Fruit fly (Drosophila melanogaster) whole organism, embryonic: Measurements from ENCODE around the gene CG8176.

Experiments
- Ada2b ChIP-seq: fragments of 200-800 bp; sonication (Bioruptor generic); IDR thresholded peaks from 2 replicates; pipeline ENCODE4 v1.3.6; 2022; ENCODE audit warnings: missing biosample characterization, missing genetic modification characterization
- Adf1 ChIP-seq: fragments of 200-800 bp; sonication (Bioruptor generic); IDR thresholded peaks from 2 replicates; pipeline ENCODE4 v1.3.6; 2022; ENCODE audit warnings: missing biosample characterization, missing genetic modification characterization
- B-H2 ChIP-seq: fragments of 200-800 bp; sonication (Bioruptor generic); optimal IDR thresholded peaks from 2 replicates; lab custom pipeline; 2018; ENCODE audit warnings: missing biosample characterization, mild to moderate bottlenecking, missing genetic modification characterization
- Bdp1 ChIP-seq: fragments of 200-800 bp; sonication (Bioruptor generic); optimal IDR thresholded peaks from 3 replicates; lab custom pipeline; 2016; ENCODE audit warnings: missing biosample characterization, missing genetic modification characterization
- CG10209 ChIP-seq: fragments of 200-800 bp; sonication (Bioruptor generic); optimal IDR thresholded peaks from 3 replicates; lab custom pipeline; 2017; ENCODE audit warnings: missing biosample characterization, mild to moderate bottlenecking, missing genetic modification characterization, missing genetic modification reagents
- CG11085 ChIP-seq: fragments of 200-800 bp; sonication (Bioruptor generic); IDR thresholded peaks from 2 replicates; pipeline ENCODE4 v1.3.6; 2022; ENCODE audit warnings: missing biosample characterization, missing genetic modification characterization
- CG11247 ChIP-seq: fragments of 200-800 bp; sonication (Bioruptor generic); IDR thresholded peaks from 2 replicates; pipeline ENCODE4 v1.3.6; 2022; ENCODE audit warnings: missing biosample characterization, missing genetic modification characterization
- CG12236 ChIP-seq: fragments of 200-800 bp; sonication (Bioruptor generic); optimal IDR thresholded peaks from 2 replicates; lab custom pipeline; 2016; ENCODE audit warnings: missing biosample characterization, missing genetic modification characterization
- CG13775 ChIP-seq: fragments of 200-800 bp; sonication (Bioruptor generic); optimal IDR thresholded peaks from 3 replicates; lab custom pipeline; 2017; ENCODE audit warnings: missing biosample characterization, mild to moderate bottlenecking, missing genetic modification characterization
- CG15269 ChIP-seq: fragments of 200-800 bp; sonication (Bioruptor generic); optimal IDR thresholded peaks from 2 replicates; lab custom pipeline; 2018; ENCODE audit warnings: missing biosample characterization, mild to moderate bottlenecking, missing genetic modification characterization, moderate library complexity
- CG15514 ChIP-seq: fragments of 200-800 bp; sonication (Bioruptor generic); optimal IDR thresholded peaks from 3 replicates; lab custom pipeline; 2017; ENCODE audit warnings: missing biosample characterization, missing genetic modification characterization, mild to moderate bottlenecking, moderate library complexity, missing genetic modification reagents
- CG16813 ChIP-seq: fragments of 200-800 bp; sonication (Bioruptor generic); IDR thresholded peaks from 3 replicates; pipeline ENCODE4 v1.3.6; 2022; ENCODE audit warnings: missing biosample characterization, missing genetic modification characterization; ENCODE audit not compliant: partially characterized antibody
- CG17186 ChIP-seq: fragments of 200-800 bp; sonication (Bioruptor generic); optimal IDR thresholded peaks from 3 replicates; lab custom pipeline; 2017; ENCODE audit warnings: missing biosample characterization, missing genetic modification reagents, missing genetic modification characterization
- CG17361 ChIP-seq: fragments of 200-800 bp; sonication (Bioruptor generic); IDR thresholded peaks from 3 replicates; pipeline ENCODE4 v1.3.6; 2022; ENCODE audit warnings: missing biosample characterization, missing genetic modification characterization
- CG2120 ChIP-seq: fragments of 200-800 bp; sonication (Bioruptor generic); optimal IDR thresholded peaks from 3 replicates; lab custom pipeline; 2016; ENCODE audit warnings: missing biosample characterization, missing genetic modification characterization
- CG3281 ChIP-seq: fragments of 200-800 bp; sonication (Bioruptor generic); optimal IDR thresholded peaks from 3 replicates; lab custom pipeline; 2017; ENCODE audit warnings: missing biosample characterization, mild to moderate bottlenecking, missing genetic modification characterization
- CG3726 ChIP-seq: fragments of 200-800 bp; sonication (Bioruptor generic); IDR thresholded peaks from 3 replicates; pipeline ENCODE4, ENCODE4 v1.3.6; 2022; ENCODE audit warnings: missing biosample characterization, missing genetic modification characterization
- CG7556 ChIP-seq: fragments of 200-800 bp; sonication (Bioruptor generic); optimal IDR thresholded peaks from 2 replicates; lab custom pipeline; 2017; ENCODE audit warnings: missing biosample characterization, mild to moderate bottlenecking, missing genetic modification characterization
- CG7745 ChIP-seq: fragments of 200-800 bp; sonication (Bioruptor generic); optimal IDR thresholded peaks from 2 replicates; lab custom pipeline; 2018; ENCODE audit warnings: missing biosample characterization, mild to moderate bottlenecking, missing genetic modification characterization, moderate library complexity
- CG8765 ChIP-seq: fragments of 200-800 bp; sonication (Bioruptor generic); IDR thresholded peaks from 2 replicates; pipeline ENCODE4 v1.3.6; 2022; ENCODE audit warnings: missing biosample characterization, missing genetic modification characterization
- CrebB ChIP-seq: fragments of 200-800 bp; sonication (Bioruptor generic); optimal IDR thresholded peaks from 3 replicates; lab custom pipeline; 2018; ENCODE audit warnings: missing biosample characterization, mild to moderate bottlenecking, missing genetic modification characterization
- D ChIP-seq, 2 experiments: fragments of 200-800 bp in 1 of 2; fragments of >200 bp in 1 of 2; sonication (Bioruptor generic) in 1 of 2; optimal IDR thresholded peaks; 2 replicates in 1 of 2; 3 replicates in 1 of 2; lab custom pipeline; 2017; ENCODE audit warnings: mild to moderate bottlenecking in 1 of 2, missing biosample characterization in 1 of 2, missing genetic modification characterization in 1 of 2, missing genetic modification reagents in 1 of 2
- Doc3 ChIP-seq: fragments of 200-800 bp; sonication (Bioruptor generic); IDR thresholded peaks from 3 replicates; pipeline ENCODE4 v1.3.6; 2022; ENCODE audit warnings: missing biosample characterization, missing genetic modification characterization; ENCODE audit not compliant: partially characterized antibody
- HLH54F ChIP-seq: fragments of 200-800 bp; sonication (Bioruptor generic); optimal IDR thresholded peaks from 3 replicates; lab custom pipeline; 2016; ENCODE audit warnings: missing biosample characterization, missing genetic modification characterization
- Hand ChIP-seq: fragments of 200-800 bp; sonication (Bioruptor generic); optimal IDR thresholded peaks from 2 replicates; lab custom pipeline; 2017; ENCODE audit warnings: mild to moderate bottlenecking, missing biosample characterization, missing genetic modification reagents, missing genetic modification characterization
- Lhr ChIP-seq: fragments of 200-800 bp; sonication (Bioruptor generic); optimal IDR thresholded peaks from 3 replicates; lab custom pipeline; 2017; ENCODE audit warnings: mild to moderate bottlenecking, missing biosample characterization, missing genetic modification reagents, missing genetic modification characterization
- Med ChIP-seq: fragments of 200-800 bp; sonication (Bioruptor generic); peaks from one replicate; lab custom pipeline; 2016; ENCODE audit warnings: missing biosample characterization, missing genetic modification characterization, mild to moderate bottlenecking, inconsistent platforms, moderate library complexity
- Mrtf ChIP-seq: fragments of 200-800 bp; sonication (Bioruptor generic); IDR thresholded peaks from 3 replicates; pipeline ENCODE4 v1.3.6; 2022; ENCODE audit warnings: missing biosample characterization, missing genetic modification characterization
- Nf-YC ChIP-seq: fragments of 200-800 bp; optimal IDR thresholded peaks from 3 replicates; lab custom pipeline; 2019; ENCODE audit warnings: missing biosample characterization, mild to moderate bottlenecking, missing genetic modification characterization, moderate library complexity
- PHDP ChIP-seq: fragments of 200-800 bp; sonication (Bioruptor generic); optimal IDR thresholded peaks from 3 replicates; lab custom pipeline; 2018; ENCODE audit warnings: missing biosample characterization, mild to moderate bottlenecking, missing genetic modification characterization, moderate library complexity
- Pdp1 ChIP-seq, 2 experiments: fragments of 200-800 bp; sonication (Bioruptor generic); optimal IDR thresholded peaks; 3 replicates each; lab custom pipeline; 2016; ENCODE audit warnings: missing biosample characterization in 2 of 2, missing genetic modification characterization in 2 of 2, mild to moderate bottlenecking in 1 of 2, moderate library complexity in 1 of 2
- Sox100B ChIP-seq: fragments of 200-800 bp; sonication (Bioruptor generic); optimal IDR thresholded peaks from 3 replicates; lab custom pipeline; 2018; ENCODE audit warnings: missing biosample characterization, mild to moderate bottlenecking, missing genetic modification characterization
- Tbp ChIP-seq: fragments of >200 bp; optimal IDR thresholded peaks from 2 replicates; lab custom pipeline; 2018; ENCODE audit warnings: missing biosample characterization, missing genetic modification characterization
- Vsx1 ChIP-seq: fragments of 200-800 bp; sonication (Bioruptor generic); optimal IDR thresholded peaks from 2 replicates; lab custom pipeline; 2017; ENCODE audit warnings: missing biosample characterization, mild to moderate bottlenecking, missing genetic modification characterization, missing genetic modification reagents
- YL-1 ChIP-seq: fragments of 200-800 bp; sonication (Bioruptor generic); optimal IDR thresholded peaks from 3 replicates; lab custom pipeline; 2017; ENCODE audit warnings: missing biosample characterization, mild to moderate bottlenecking, missing genetic modification characterization
- amos ChIP-seq: fragments of 200-800 bp; sonication (Bioruptor generic); IDR thresholded peaks from 2 replicates; pipeline ENCODE4 v1.3.6; 2022; ENCODE audit warnings: missing biosample characterization, missing genetic modification characterization; ENCODE audit not compliant: partially characterized antibody
- bigmax ChIP-seq: fragments of 200-800 bp; sonication (Bioruptor generic); optimal IDR thresholded peaks from 2 replicates; lab custom pipeline; 2018; ENCODE audit warnings: missing biosample characterization, mild to moderate bottlenecking, missing genetic modification characterization
- crp ChIP-seq, 2 experiments: fragments of 200-800 bp; sonication (Bioruptor generic); optimal IDR thresholded peaks; 2 replicates in 1 of 2; 3 replicates in 1 of 2; lab custom pipeline; 2017; ENCODE audit warnings: missing biosample characterization in 2 of 2, missing genetic modification characterization in 2 of 2, mild to moderate bottlenecking in 1 of 2, moderate library complexity in 1 of 2
- dati ChIP-seq: fragments of 200-800 bp; sonication (Bioruptor generic); IDR thresholded peaks from 2 replicates; pipeline ENCODE4 v1.3.6; 2022; ENCODE audit warnings: missing biosample characterization, missing genetic modification characterization
- dimm ChIP-seq: fragments of 200-800 bp; sonication (Bioruptor generic); IDR thresholded peaks from 2 replicates; pipeline ENCODE4 v1.3.6; 2022; ENCODE audit warnings: missing biosample characterization, missing genetic modification characterization
- gem ChIP-seq: fragments of 200-800 bp; sonication (Bioruptor generic); optimal IDR thresholded peaks from 2 replicates; lab custom pipeline; 2019; ENCODE audit warnings: missing biosample characterization, mild to moderate bottlenecking, missing genetic modification characterization, moderate library complexity
- grau ChIP-seq: fragments of 200-800 bp; optimal IDR thresholded peaks from 3 replicates; lab custom pipeline; 2019; ENCODE audit warnings: missing biosample characterization, mild to moderate bottlenecking, missing genetic modification characterization, moderate library complexity
- gro ChIP-seq: fragments of 200-800 bp; sonication (Bioruptor generic); optimal IDR thresholded peaks from 2 replicates; lab custom pipeline; 2016; ENCODE audit warnings: missing biosample characterization, missing genetic modification characterization
- kni ChIP-seq: fragments of 200-800 bp; sonication (Bioruptor generic); optimal IDR thresholded peaks from 3 replicates; lab custom pipeline; 2017; ENCODE audit warnings: mild to moderate bottlenecking, missing biosample characterization, missing genetic modification reagents, missing genetic modification characterization
- oc ChIP-seq: fragments of 200-800 bp; sonication (Bioruptor generic); optimal IDR thresholded peaks from 2 replicates; lab custom pipeline; 2018; ENCODE audit warnings: missing biosample characterization, mild to moderate bottlenecking, missing genetic modification characterization, moderate library complexity
- odd ChIP-seq: fragments of 200-800 bp; sonication (Bioruptor generic); optimal IDR thresholded peaks from 2 replicates; lab custom pipeline; 2017; ENCODE audit warnings: missing biosample characterization, mild to moderate bottlenecking, missing genetic modification characterization
- pfk ChIP-seq: fragments of 200-800 bp; sonication (Bioruptor generic); optimal IDR thresholded peaks from 2 replicates; lab custom pipeline; 2018; ENCODE audit warnings: missing biosample characterization, mild to moderate bottlenecking, missing genetic modification characterization, moderate library complexity
- phol ChIP-seq: fragments of 200-800 bp; sonication (Bioruptor generic); optimal IDR thresholded peaks from 3 replicates; lab custom pipeline; 2018; ENCODE audit warnings: missing biosample characterization, mild to moderate bottlenecking, missing genetic modification characterization, moderate library complexity
- tll ChIP-seq, 2 experiments: fragments of 200-800 bp in 1 of 2; fragments of >200 bp in 1 of 2; sonication (Bioruptor generic) in 1 of 2; optimal IDR thresholded peaks; 2 replicates each; lab custom pipeline; 2017 to 2019; ENCODE audit warnings: missing biosample characterization in 2 of 2, missing genetic modification characterization in 2 of 2, mild to moderate bottlenecking in 1 of 2, moderate library complexity in 1 of 2
- zf30C ChIP-seq: fragments of 200-800 bp; sonication (Bioruptor generic); optimal IDR thresholded peaks from 3 replicates; lab custom pipeline; 2018; ENCODE audit warnings: missing biosample characterization, mild to moderate bottlenecking, missing genetic modification characterization

CG8176 gene

dm6 chr3R:9487961-9488360 is 27.8 kb upstream of the CG8176 start:
- no peak for TF ChIP-seq CG17186 (GFP tag; lab: Kevin White, UChicago)
- TF ChIP-seq Hand (GFP tag; lab: Kevin White, UChicago), result peak; percentile 56
- peak; percentile 28 for TF ChIP-seq CG2120 (GFP tag; lab: Kevin White, UChicago)
- TF ChIP-seq B-H2 (GFP tag; lab: Kevin White, UChicago), result no peak
- no peak for TF ChIP-seq amos (GFP tag; lab: Robert Waterston, UW)
- TF ChIP-seq crp (GFP tag; optimal IDR thresholded peaks at IDR 0.05; lab: Kevin White, UChicago), result no peak
- TF ChIP-seq CG3281 (GFP tag; lab: Kevin White, UChicago), result peak; percentile 12
- peak; percentile 41 for TF ChIP-seq Med (GFP tag; lab: Kevin White, UChicago)
- TF ChIP-seq gro, result no peak
- peak in 1 of 2 experiments; percentile 7 for TF ChIP-seq Pdp1 (GFP tag; optimal IDR thresholded peaks at IDR 0.05; lab: Kevin White, UChicago)
- no peak for TF ChIP-seq CG15514 (GFP tag; lab: Kevin White, UChicago)
- TF ChIP-seq bigmax, result no peak
- no peak for TF ChIP-seq Vsx1
- no peak for TF ChIP-seq Ada2b (GFP tag; lab: Robert Waterston, UW)
- TF ChIP-seq Adf1 (GFP tag; lab: Robert Waterston, UW), result no peak
- no peak for TF ChIP-seq HLH54F (GFP tag; lab: Kevin White, UChicago)
- TF ChIP-seq Nf-YC (tag; lab: Kevin White, UChicago), result peak; percentile 14
- TF ChIP-seq gem, result peak; percentile 28
- no peak for TF ChIP-seq pfk
- TF ChIP-seq CG15269 (tag; lab: Kevin White, UChicago), result peak; percentile 10
- no peak for TF ChIP-seq tll (GFP tag; optimal IDR thresholded peaks at IDR 0.05; lab: Kevin White, UChicago)
- TF ChIP-seq phol (tag; lab: Kevin White, UChicago), result no peak
- no peak for TF ChIP-seq D (optimal IDR thresholded peaks at IDR 0.05; lab: Kevin White, UChicago)
- TF ChIP-seq D (GFP tag; optimal IDR thresholded peaks at IDR 0.05; lab: Kevin White, UChicago), result no peak
- peak; percentile 27 for TF ChIP-seq grau (tag; lab: Kevin White, UChicago)
- TF ChIP-seq Sox100B, result no peak
- TF ChIP-seq CG11247 (GFP tag; lab: Robert Waterston, UW), result no peak
- TF ChIP-seq CG17361 (GFP tag; lab: Robert Waterston, UW), result peak; percentile 39; the same call in 1 of the 3 replicates
- TF ChIP-seq PHDP (tag; lab: Kevin White, UChicago), result no peak
- no peak for TF ChIP-seq Tbp (GFP tag; lab: Kevin White, UChicago)
- no peak for TF ChIP-seq odd (GFP tag; lab: Kevin White, UChicago)
- TF ChIP-seq Bdp1 (GFP tag; lab: Kevin White, UChicago), result no peak
- TF ChIP-seq CG11085, result no peak
- TF ChIP-seq CG8765 (GFP tag; lab: Robert Waterston, UW), result no peak
- TF ChIP-seq kni (GFP tag; lab: Kevin White, UChicago), result no peak
- no peak for TF ChIP-seq Mrtf (GFP tag; lab: Robert Waterston, UW)
- no peak for TF ChIP-seq CrebB
- no peak for TF ChIP-seq CG10209 (GFP tag; lab: Kevin White, UChicago)
- no peak for TF ChIP-seq Doc3 (GFP tag; lab: Robert Waterston, UW)
- TF ChIP-seq CG3726 (GFP tag; lab: Robert Waterston, UW), result no peak
- TF ChIP-seq CG16813 (GFP tag; lab: Robert Waterston, UW), result no peak
- TF ChIP-seq YL-1 (GFP tag; lab: Kevin White, UChicago), result no peak
- TF ChIP-seq dati, result no peak
- TF ChIP-seq CG7745 (tag; lab: Kevin White, UChicago), result no peak
- no peak for TF ChIP-seq CG12236 (GFP tag; lab: Kevin White, UChicago)
- no peak for TF ChIP-seq zf30C
- peak; percentile 57 for TF ChIP-seq CG7556 (GFP tag; lab: Kevin White, UChicago)
- TF ChIP-seq Lhr (GFP tag; lab: Kevin White, UChicago), result no peak
- no peak for TF ChIP-seq oc (tag; lab: Kevin White, UChicago)
- TF ChIP-seq CG13775 (GFP tag; lab: Kevin White, UChicago), result no peak
- TF ChIP-seq dimm (GFP tag; lab: Robert Waterston, UW), result no peak
